Worm (Caenorhabditis elegans) whole organism, early embryonic: Measurements from ENCODE around the gene F10D2.8.

Source experiments
- ama-1 ChIP-seq: fragments of 150-350 bp; optimal IDR thresholded peaks from 2 replicates; lab custom pipeline; 2014
- hmbx-1 ChIP-seq: sonication (generic microtip); optimal IDR thresholded peaks from 2 replicates; lab custom pipeline; 2016; ENCODE audit warnings: mild to moderate bottlenecking, missing genetic modification characterization, missing compliant biosample characterization
- tbx-11 ChIP-seq: fragments of 200-800 bp; sonication (Bioruptor generic); IDR thresholded peaks from 2 replicates; pipeline ENCODE4 v1.3.6; 2022; ENCODE audit warnings: missing genetic modification characterization, missing compliant biosample characterization

DNA sequence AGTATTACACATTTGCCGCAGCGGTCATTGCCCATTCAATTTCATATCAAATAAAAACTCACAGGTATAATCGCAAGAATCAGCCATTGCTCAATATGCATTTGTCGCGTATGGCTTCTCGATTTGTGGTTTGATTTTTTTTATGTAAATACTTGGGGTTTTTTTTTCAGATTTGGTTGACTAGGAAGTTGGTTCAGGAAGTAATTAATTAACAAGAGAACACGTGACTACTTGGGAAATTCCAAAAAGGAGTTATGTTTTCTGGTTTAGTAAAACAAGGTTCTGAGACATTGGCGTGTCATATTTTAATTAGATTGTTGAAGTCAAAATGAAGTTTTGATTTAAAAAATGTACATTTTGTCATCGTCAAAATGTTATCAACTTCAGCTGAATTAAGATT lies 19.5 kb downstream of the F10D2.8 start, which contains the start of gene srx-36:
- TF ChIP-seq hmbx-1 (tag; lab: Kevin White, UChicago) (no peak), tbx-11 (GFP tag; lab: Robert Waterston, UW) (no peak), ama-1 (lab: Kevin White, UChicago) (no peak)
